Worm (Caenorhabditis elegans): Measurements from ENCODE around the gene nos-2.

Gene nos-2

ce11 chrII:7115638-7116037 is 50.2 kb downstream of the nos-2 start, which contains the start of gene cutl-5:
Gene cutl-5 (minus strand): TSS chrII:7115906.
- TF ChIP-seq dao-5 (tag; optimal IDR thresholded peaks at IDR 0.05) (no peak), him-1 (tag; optimal IDR thresholded peaks at IDR 0.05) (no peak), W03F9.2 (tag; optimal IDR thresholded peaks at IDR 0.05) (no peak)

ce11 chrII:7116350-7116749 is 50.9 kb downstream of the nos-2 start, which contains the start of gene spon-1:
Gene spon-1 (plus strand): TSS chrII:7116557.
- TF ChIP-seq him-1 (tag; optimal IDR thresholded peaks at IDR 0.05) (no peak), W03F9.2 (tag; optimal IDR thresholded peaks at IDR 0.05) (no peak), dao-5 (tag; optimal IDR thresholded peaks at IDR 0.05) (no peak)

Measured in whole organism, L4/young adult.